Fruit fly (Drosophila melanogaster) whole organism, embryonic: ENCODE results near the gene CG14866.

Experiments
- CG10267 ChIP-seq: fragments of 200-800 bp; sonication (Bioruptor generic); optimal IDR thresholded peaks from 2 replicates; lab custom pipeline; 2018; ENCODE audit warnings: missing biosample characterization, mild to moderate bottlenecking, missing genetic modification characterization, moderate library complexity
- CG12299 ChIP-seq: fragments of 200-800 bp; sonication (Bioruptor generic); optimal IDR thresholded peaks from 2 replicates; lab custom pipeline; 2018; ENCODE audit warnings: missing biosample characterization, mild to moderate bottlenecking, missing genetic modification characterization
- CG12769 ChIP-seq: fragments of 200-800 bp; sonication (Bioruptor generic); optimal IDR thresholded peaks from 2 replicates; lab custom pipeline; 2019; ENCODE audit warnings: missing biosample characterization, mild to moderate bottlenecking, missing genetic modification characterization, moderate library complexity
- CG15514 ChIP-seq: fragments of 200-800 bp; sonication (Bioruptor generic); optimal IDR thresholded peaks from 3 replicates; lab custom pipeline; 2017; ENCODE audit warnings: missing biosample characterization, missing genetic modification characterization, mild to moderate bottlenecking, moderate library complexity, missing genetic modification reagents
- CG17912 ChIP-seq: fragments of 200-800 bp; sonication (Bioruptor generic); optimal IDR thresholded peaks from 2 replicates; lab custom pipeline; 2018; ENCODE audit warnings: missing biosample characterization, mild to moderate bottlenecking, missing genetic modification characterization
- CG18262 ChIP-seq: fragments of 200-800 bp; optimal IDR thresholded peaks from 3 replicates; lab custom pipeline; 2019; ENCODE audit warnings: missing biosample characterization, mild to moderate bottlenecking, missing genetic modification characterization, moderate library complexity
- CG18764 ChIP-seq: fragments of 200-800 bp; sonication (Bioruptor generic); optimal IDR thresholded peaks from 3 replicates; lab custom pipeline; 2016; ENCODE audit warnings: missing biosample characterization, missing genetic modification characterization
- CG42726 ChIP-seq: fragments of 200-800 bp; sonication (Bioruptor generic); IDR thresholded peaks from 2 replicates; pipeline ENCODE4 v1.3.6; 2022; ENCODE audit warnings: missing biosample characterization, missing genetic modification characterization; ENCODE audit not compliant: partially characterized antibody
- CG4282 ChIP-seq: fragments of 200-800 bp; sonication (Bioruptor generic); optimal IDR thresholded peaks from 2 replicates; lab custom pipeline; 2016; ENCODE audit warnings: missing biosample characterization, missing genetic modification characterization
- CG4424 ChIP-seq: fragments of 200-800 bp; sonication (Bioruptor generic); optimal IDR thresholded peaks from 3 replicates; lab custom pipeline; 2016; ENCODE audit warnings: missing biosample characterization, missing genetic modification characterization
- CG5953 ChIP-seq: fragments of 200-800 bp; sonication (Bioruptor generic); IDR thresholded peaks from 2 replicates; pipeline ENCODE4 v1.3.6; 2022; ENCODE audit warnings: missing biosample characterization, missing genetic modification characterization
- CG7786 ChIP-seq: fragments of 200-800 bp; sonication (Bioruptor generic); optimal IDR thresholded peaks from 2 replicates; lab custom pipeline; 2016; ENCODE audit warnings: missing biosample characterization, missing genetic modification characterization
- CG8359 ChIP-seq: fragments of 200-800 bp; sonication (Bioruptor generic); optimal IDR thresholded peaks from 2 replicates; lab custom pipeline; 2017; ENCODE audit warnings: missing biosample characterization, mild to moderate bottlenecking, missing genetic modification characterization, borderline replicate concordance
- CG9876 ChIP-seq: fragments of 200-800 bp; sonication (Bioruptor generic); optimal IDR thresholded peaks from 2 replicates; lab custom pipeline; 2016; ENCODE audit warnings: missing biosample characterization, missing genetic modification characterization
- Gug ChIP-seq: fragments of 200-800 bp; sonication (Bioruptor generic); IDR thresholded peaks from 4 replicates; pipeline ENCODE4 v1.3.6; 2022; ENCODE audit warnings: missing biosample characterization, missing genetic modification characterization
- Hand ChIP-seq: fragments of 200-800 bp; sonication (Bioruptor generic); optimal IDR thresholded peaks from 2 replicates; lab custom pipeline; 2017; ENCODE audit warnings: mild to moderate bottlenecking, missing biosample characterization, missing genetic modification reagents, missing genetic modification characterization
- HmgZ ChIP-seq: fragments of 200-800 bp; sonication (Bioruptor generic); optimal IDR thresholded peaks from 2 replicates; lab custom pipeline; 2018; ENCODE audit warnings: missing biosample characterization, mild to moderate bottlenecking, missing genetic modification characterization
- Hmr ChIP-seq: fragments of 200-800 bp; sonication (Bioruptor generic); optimal IDR thresholded peaks from 3 replicates; lab custom pipeline; 2017; ENCODE audit warnings: mild to moderate bottlenecking, missing biosample characterization, missing genetic modification reagents, missing genetic modification characterization
- Hmx ChIP-seq: fragments of 200-800 bp; sonication (Bioruptor generic); optimal IDR thresholded peaks from 2 replicates; lab custom pipeline; 2016; ENCODE audit warnings: missing biosample characterization, missing genetic modification characterization
- Hr51 ChIP-seq, 2 experiments: fragments of 200-800 bp; sonication (Bioruptor generic); optimal IDR thresholded peaks; 2 replicates in 1 of 2; 3 replicates in 1 of 2; lab custom pipeline; 2016 to 2018; ENCODE audit warnings: missing biosample characterization in 2 of 2, missing genetic modification characterization in 2 of 2, mild to moderate bottlenecking in 1 of 2, moderate library complexity in 1 of 2
- Hr78 ChIP-seq, 2 experiments: fragments of 200-800 bp in 1 of 2; fragments of >200 bp in 1 of 2; sonication (Bioruptor generic) in 1 of 2; optimal IDR thresholded peaks; 2 replicates each; lab custom pipeline; 2017 to 2019; ENCODE audit warnings: missing biosample characterization in 2 of 2, missing genetic modification characterization in 2 of 2, mild to moderate bottlenecking in 1 of 2, moderate library complexity in 1 of 2
- Mes4 ChIP-seq: fragments of 200-800 bp; sonication (Bioruptor generic); optimal IDR thresholded peaks from 2 replicates; lab custom pipeline; 2016; ENCODE audit warnings: missing biosample characterization, missing genetic modification characterization
- Rx ChIP-seq: fragments of 200-800 bp; sonication (Bioruptor generic); IDR thresholded peaks from 2 replicates; pipeline ENCODE4 v1.3.6; 2022; ENCODE audit warnings: missing biosample characterization, missing genetic modification characterization
- Side ChIP-seq: fragments of 200-800 bp; sonication (Bioruptor generic); optimal IDR thresholded peaks from 2 replicates; lab custom pipeline; 2016; ENCODE audit warnings: missing biosample characterization, missing genetic modification characterization
- Spps ChIP-seq: fragments of 200-800 bp; sonication (Bioruptor generic); optimal IDR thresholded peaks from 2 replicates; lab custom pipeline; 2018; ENCODE audit warnings: missing biosample characterization, mild to moderate bottlenecking, missing genetic modification characterization
- TFAM ChIP-seq: fragments of 200-800 bp; sonication (Bioruptor generic); optimal IDR thresholded peaks from 2 replicates; lab custom pipeline; 2017; ENCODE audit warnings: missing biosample characterization, missing genetic modification characterization, inconsistent platforms
- aop ChIP-seq: fragments of 200-800 bp; sonication (Bioruptor generic); IDR thresholded peaks from 2 replicates; pipeline ENCODE4 v1.3.6; 2022; ENCODE audit warnings: missing biosample characterization, missing genetic modification characterization
- bcd ChIP-seq: fragments of 200-800 bp; sonication (Bioruptor generic); optimal IDR thresholded peaks from 2 replicates; lab custom pipeline; 2017; ENCODE audit warnings: missing biosample characterization, mild to moderate bottlenecking, missing genetic modification characterization
- cad ChIP-seq: fragments of >200 bp; optimal IDR thresholded peaks from 2 replicates; lab custom pipeline; 2017; ENCODE audit warnings: missing biosample characterization, missing genetic modification characterization
- cas ChIP-seq: fragments of 200-800 bp; sonication (Bioruptor generic); IDR thresholded peaks from 2 replicates; pipeline ENCODE4 v1.3.6; 2022; ENCODE audit warnings: missing biosample characterization, missing genetic modification characterization
- crol ChIP-seq: fragments of 200-800 bp; sonication (Bioruptor generic); IDR thresholded peaks from 2 replicates; pipeline ENCODE4 v1.3.6; 2022; ENCODE audit warnings: missing biosample characterization, missing genetic modification characterization
- cwo ChIP-seq: fragments of 200-800 bp; sonication (Bioruptor generic); optimal IDR thresholded peaks from 3 replicates; lab custom pipeline; 2017; ENCODE audit warnings: missing biosample characterization, missing genetic modification characterization, mild to moderate bottlenecking, moderate library complexity, missing genetic modification reagents
- da ChIP-seq: fragments of 200-800 bp; sonication (Bioruptor generic); optimal IDR thresholded peaks from 2 replicates; lab custom pipeline; 2016; ENCODE audit warnings: missing biosample characterization, missing genetic modification characterization
- dm ChIP-seq: fragments of 200-800 bp; sonication (Bioruptor generic); optimal IDR thresholded peaks from 3 replicates; lab custom pipeline; 2016; ENCODE audit warnings: missing biosample characterization, missing genetic modification characterization
- en ChIP-seq: fragments of 200-800 bp; sonication (Bioruptor generic); optimal IDR thresholded peaks from 2 replicates; lab custom pipeline; 2016; ENCODE audit warnings: missing biosample characterization, missing genetic modification characterization
- exex ChIP-seq: fragments of 200-800 bp; sonication (Bioruptor generic); optimal IDR thresholded peaks from 4 replicates; lab custom pipeline; 2018; ENCODE audit warnings: missing biosample characterization, mild to moderate bottlenecking, missing genetic modification characterization, moderate library complexity
- fru ChIP-seq: fragments of >200 bp; optimal IDR thresholded peaks from 2 replicates; lab custom pipeline; 2017
- grau ChIP-seq: fragments of 200-800 bp; optimal IDR thresholded peaks from 3 replicates; lab custom pipeline; 2019; ENCODE audit warnings: missing biosample characterization, mild to moderate bottlenecking, missing genetic modification characterization, moderate library complexity
- jumu ChIP-seq: fragments of 200-800 bp; sonication (Bioruptor generic); optimal IDR thresholded peaks from 3 replicates; lab custom pipeline; 2016; ENCODE audit warnings: missing biosample characterization, missing genetic modification characterization
- kay ChIP-seq: fragments of 200-800 bp; sonication (Bioruptor generic); optimal IDR thresholded peaks from 2 replicates; lab custom pipeline; 2016; ENCODE audit warnings: missing biosample characterization, missing genetic modification characterization
- klu ChIP-seq: fragments of 200-800 bp; sonication (Bioruptor generic); IDR thresholded peaks from 2 replicates; pipeline ENCODE4 v1.3.6; 2022; ENCODE audit warnings: missing biosample characterization, missing genetic modification characterization
- nmo ChIP-seq: fragments of 200-800 bp; sonication (Bioruptor generic); optimal IDR thresholded peaks from 2 replicates; lab custom pipeline; 2018; ENCODE audit warnings: missing biosample characterization, mild to moderate bottlenecking, missing genetic modification characterization, moderate library complexity
- oc ChIP-seq: fragments of 200-800 bp; sonication (Bioruptor generic); optimal IDR thresholded peaks from 2 replicates; lab custom pipeline; 2018; ENCODE audit warnings: missing biosample characterization, mild to moderate bottlenecking, missing genetic modification characterization, moderate library complexity
- phol ChIP-seq: fragments of 200-800 bp; sonication (Bioruptor generic); optimal IDR thresholded peaks from 3 replicates; lab custom pipeline; 2018; ENCODE audit warnings: missing biosample characterization, mild to moderate bottlenecking, missing genetic modification characterization, moderate library complexity
- sens-2 ChIP-seq: fragments of 200-800 bp; sonication (Bioruptor generic); IDR thresholded peaks from 2 replicates; pipeline ENCODE4 v1.3.6; 2022; ENCODE audit warnings: missing biosample characterization, missing genetic modification characterization
- sisA ChIP-seq: fragments of 200-800 bp; sonication (Bioruptor generic); IDR thresholded peaks from 2 replicates; pipeline ENCODE4 v1.3.6; 2022; ENCODE audit warnings: missing biosample characterization, missing genetic modification characterization
- stc ChIP-seq: fragments of 200-800 bp; sonication (Bioruptor generic); IDR thresholded peaks from 2 replicates; pipeline ENCODE4 v1.3.6; 2022; ENCODE audit warnings: missing biosample characterization, missing genetic modification characterization
- tna ChIP-seq: fragments of 200-800 bp; sonication (Bioruptor generic); IDR thresholded peaks from 2 replicates; pipeline ENCODE4 v1.3.6; 2022; ENCODE audit warnings: missing biosample characterization, missing genetic modification characterization; ENCODE audit not compliant: partially characterized antibody
- zfh2 ChIP-seq: fragments of 200-800 bp; sonication (Bioruptor generic); optimal IDR thresholded peaks from 2 replicates; lab custom pipeline; 2016; ENCODE audit warnings: missing biosample characterization, missing genetic modification characterization

CG14866 gene

DNA sequence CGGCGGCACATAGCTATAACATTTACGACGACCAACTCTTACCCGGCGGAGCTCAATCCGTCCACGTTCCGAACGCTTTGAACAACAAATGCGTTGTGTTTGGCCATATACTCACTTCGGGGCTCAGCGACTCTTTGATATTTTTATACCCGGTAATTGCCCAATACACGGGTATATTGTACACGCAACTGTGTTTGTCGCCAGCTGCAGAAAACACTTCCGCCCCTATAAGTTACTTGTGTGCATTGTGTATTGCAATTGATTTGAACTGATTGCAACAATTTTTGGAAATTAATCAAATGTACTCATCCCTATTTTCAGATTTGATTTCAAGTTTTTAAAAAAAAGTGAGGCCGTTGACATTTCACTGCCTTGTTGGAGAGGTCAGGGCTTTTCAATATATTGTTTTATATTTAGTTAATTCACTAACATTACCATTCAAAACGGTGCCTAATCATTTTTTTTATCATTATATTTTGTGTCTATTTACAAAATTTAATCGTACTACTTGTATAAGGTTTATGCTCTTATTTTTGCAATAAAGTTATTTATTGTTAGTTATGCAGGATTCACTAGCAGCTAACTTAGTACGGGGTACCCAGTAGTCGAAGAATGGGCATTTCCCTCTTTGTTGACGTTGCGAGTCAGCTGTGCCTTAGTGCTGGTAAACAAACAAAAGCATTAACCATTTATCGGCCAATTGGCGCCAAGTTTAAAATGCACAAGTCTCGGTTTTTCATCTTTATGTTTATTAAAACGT lies 26.8 kb downstream of the CG14866 start, which contains the start of gene Nagk (continued):
- TF ChIP-seq CG12769 (tag; lab: Kevin White, UChicago) (no peak), nmo (GFP tag; lab: Kevin White, UChicago) (peak; percentile 82), CG4282 (GFP tag; lab: Kevin White, UChicago) (no peak), CG4424 (GFP tag; lab: Kevin White, UChicago) (peak; percentile 71), zfh2 (GFP tag; lab: Kevin White, UChicago) (peak; percentile 64), crol (GFP tag; lab: Robert Waterston, UW) (no peak), CG7786 (GFP tag; lab: Kevin White, UChicago) (peak; percentile 4), HmgZ (peak; percentile 5), CG9876 (GFP tag; lab: Kevin White, UChicago) (no peak), Gug (peak; percentile 59; the same call in 2 of the 4 replicates), en (GFP tag; lab: Kevin White, UChicago) (no peak), Rx (GFP tag; lab: Robert Waterston, UW) (no peak; the same call in 1 of the 2 replicates), CG17912 (GFP tag; lab: Kevin White, UChicago) (no peak), CG10267 (tag; lab: Kevin White, UChicago) (peak; percentile 79), CG15514 (GFP tag; lab: Kevin White, UChicago) (peak; percentile 27), oc (no peak), dm (GFP tag; lab: Kevin White, UChicago) (peak; percentile 38), exex (tag; lab: Kevin White, UChicago) (peak; percentile 47), CG18764 (GFP tag; lab: Kevin White, UChicago) (no peak), tna (no peak), CG5953 (GFP tag; lab: Robert Waterston, UW) (0 out of 2 replicates have a peak, but pooled peaks have one; percentile 40), sens-2 (GFP tag; lab: Robert Waterston, UW) (no peak), CG42726 (GFP tag; lab: Robert Waterston, UW) (peak; percentile 56; the same call in 1 of the 2 replicates), cas (GFP tag; lab: Robert Waterston, UW) (no peak), kay (GFP tag; lab: Kevin White, UChicago) (peak; percentile 52), fru (lab: Kevin White, UChicago) (no peak), Spps (peak; percentile 26), klu (GFP tag; lab: Robert Waterston, UW) (no peak), jumu (GFP tag; lab: Kevin White, UChicago) (no peak), CG12299 (tag; lab: Kevin White, UChicago) (no peak), CG8359 (no peak), Hmx (GFP tag; lab: Kevin White, UChicago) (no peak), TFAM (no peak), Side (GFP tag; lab: Kevin White, UChicago) (peak; percentile 69), cad (GFP tag; lab: Kevin White, UChicago) (no peak), Hand (GFP tag; lab: Kevin White, UChicago) (peak; percentile 12), stc (GFP tag; lab: Robert Waterston, UW) (0 out of 2 replicates have a peak, but pooled peaks have one; percentile 6), da (GFP tag; lab: Kevin White, UChicago) (no peak), bcd (GFP tag; lab: Kevin White, UChicago) (peak; percentile 61), Hr78 (GFP tag; optimal IDR thresholded peaks at IDR 0.05; lab: Kevin White, UChicago) (peak in 1 of 2 experiments; percentile 48), aop (GFP tag; lab: Robert Waterston, UW) (0 out of 2 replicates have a peak, but pooled peaks have one; percentile 24), CG18262 (tag; lab: Kevin White, UChicago) (peak; percentile 82), grau (peak; percentile 42), Mes4 (peak; percentile 31), cwo (GFP tag; lab: Kevin White, UChicago) (peak; percentile 56), sisA (GFP tag; lab: Robert Waterston, UW) (0 out of 2 replicates have a peak, but pooled peaks have one; percentile 30), Hmr (peak; percentile 68), Hr51 (GFP tag; optimal IDR thresholded peaks at IDR 0.05; lab: Kevin White, UChicago) (peak; percentile 13 to 68), phol (tag; lab: Kevin White, UChicago) (peak; percentile 66)
